Worm (Caenorhabditis elegans) whole organism, young adult: ENCODE measurements around the gene T10B5.3.

ENCODE experiments used
- B0336.3 ChIP-seq: fragments of 200-800 bp; sonication (Bioruptor generic); IDR thresholded peaks from 2 replicates; pipeline ENCODE4 v1.3.6; 2022; ENCODE audit warnings: missing genetic modification characterization, missing compliant biosample characterization
- C17E4.6 ChIP-seq: fragments of 200-800 bp; sonication (Bioruptor generic); IDR thresholded peaks from 2 replicates; pipeline ENCODE4 v1.3.6; 2022; ENCODE audit warnings: missing genetic modification reagents, missing genetic modification characterization, missing compliant biosample characterization
- F10E7.11 ChIP-seq: sonication (generic microtip); optimal IDR thresholded peaks from 2 replicates; lab custom pipeline; 2017; ENCODE audit warnings: mild to moderate bottlenecking, missing genetic modification characterization, moderate library complexity, missing compliant biosample characterization
- F23B12.7 ChIP-seq: sonication (generic microtip); optimal IDR thresholded peaks from 2 replicates; lab custom pipeline; 2017; ENCODE audit warnings: missing genetic modification characterization, mild to moderate bottlenecking, missing compliant biosample characterization, antibody characterized with exemption, moderate library complexity; ENCODE audit not compliant: insufficient read depth
- F33H1.4 ChIP-seq: fragments of 200-800 bp; sonication (Bioruptor generic); IDR thresholded peaks from 2 replicates; pipeline ENCODE4 v1.3.6; 2022; ENCODE audit warnings: missing genetic modification reagents, missing genetic modification characterization, missing compliant biosample characterization
- F39B2.1 ChIP-seq: fragments of 200-800 bp; sonication (Bioruptor generic); IDR thresholded peaks from 2 replicates; pipeline ENCODE4 v1.3.6; 2022; ENCODE audit warnings: missing genetic modification reagents, missing genetic modification characterization, missing compliant biosample characterization
- Y67H2A.10 ChIP-seq: fragments of 200-800 bp; sonication (Bioruptor generic); conservative IDR thresholded peaks from 2 replicates; pipeline ENCODE4 v1.3.6; 2022; ENCODE audit warnings: missing genetic modification reagents, missing genetic modification characterization, missing compliant biosample characterization
- akir-1 ChIP-seq: fragments of 200-800 bp; sonication (Bioruptor generic); optimal IDR thresholded peaks from 2 replicates; lab custom pipeline; 2018; ENCODE audit warnings: mild to moderate bottlenecking, missing genetic modification characterization, moderate library complexity, missing compliant biosample characterization
- bed-2 ChIP-seq: fragments of 200-800 bp; sonication (Bioruptor generic); IDR thresholded peaks from 2 replicates; pipeline ENCODE4 v1.3.6; 2022; ENCODE audit warnings: missing genetic modification reagents, missing genetic modification characterization, missing compliant biosample characterization
- ccch-3 ChIP-seq: fragments of 200-800 bp; sonication (Bioruptor generic); optimal IDR thresholded peaks from 2 replicates; lab custom pipeline; 2018; ENCODE audit warnings: mild to moderate bottlenecking, missing genetic modification characterization, missing compliant biosample characterization
- cebp-2 ChIP-seq: fragments of 200-800 bp; sonication (Bioruptor generic); IDR thresholded peaks from 2 replicates; pipeline ENCODE4 v1.3.6; 2022; ENCODE audit warnings: missing genetic modification characterization, missing compliant biosample characterization
- dpff-1 ChIP-seq: sonication (generic microtip); optimal IDR thresholded peaks from 2 replicates; lab custom pipeline; 2017; ENCODE audit warnings: mild to moderate bottlenecking, missing genetic modification characterization, missing compliant biosample characterization
- dpl-1 ChIP-seq: fragments of 150-350 bp; optimal IDR thresholded peaks from 2 replicates; lab custom pipeline; 2014; ENCODE audit warnings: missing biosample characterization, missing genetic modification reagents, missing genetic modification characterization
- egl-18 ChIP-seq: fragments of 200-800 bp; sonication (Bioruptor generic); IDR thresholded peaks from 2 replicates; pipeline ENCODE4 v1.3.6; 2022; ENCODE audit warnings: missing genetic modification reagents, missing genetic modification characterization, missing compliant biosample characterization
- egrh-3 ChIP-seq: fragments of 200-800 bp; sonication (Bioruptor generic); IDR thresholded peaks from 2 replicates; pipeline ENCODE4 v1.3.6; 2022; ENCODE audit warnings: missing genetic modification reagents, missing genetic modification characterization, missing compliant biosample characterization
- ekl-4 ChIP-seq: fragments of 200-800 bp; sonication (Bioruptor generic); IDR thresholded peaks from 2 replicates; pipeline ENCODE4 v1.3.6; 2022; ENCODE audit warnings: missing genetic modification reagents, missing genetic modification characterization, missing compliant biosample characterization
- hlh-12 ChIP-seq: sonication (generic microtip); optimal IDR thresholded peaks from 2 replicates; lab custom pipeline; 2016; ENCODE audit warnings: missing genetic modification characterization, missing compliant biosample characterization
- hlh-26 ChIP-seq: fragments of 200-800 bp; sonication (Bioruptor generic); conservative IDR thresholded peaks from 2 replicates; pipeline ENCODE4 v1.3.6; 2022; ENCODE audit warnings: missing genetic modification reagents, missing genetic modification characterization, missing compliant biosample characterization
- let-526 ChIP-seq: fragments of 200-800 bp; sonication (Bioruptor generic); IDR thresholded peaks from 2 replicates; pipeline ENCODE4 v1.3.6; 2022; ENCODE audit warnings: missing genetic modification reagents, missing genetic modification characterization, missing compliant biosample characterization
- lin-26 ChIP-seq: fragments of 200-800 bp; sonication (Bioruptor generic); IDR thresholded peaks from 2 replicates; pipeline ENCODE4 v1.3.6; 2022; ENCODE audit warnings: missing genetic modification reagents, missing genetic modification characterization, missing compliant biosample characterization
- lin-54 ChIP-seq: fragments of 200-800 bp; sonication (Bioruptor generic); optimal IDR thresholded peaks from 2 replicates; lab custom pipeline; 2018; ENCODE audit warnings: mild to moderate bottlenecking, missing genetic modification characterization, missing compliant biosample characterization
- madf-3 ChIP-seq: fragments of 200-800 bp; sonication (Bioruptor generic); IDR thresholded peaks from 2 replicates; pipeline ENCODE4 v1.3.6; 2022; ENCODE audit warnings: missing genetic modification reagents, missing genetic modification characterization, missing compliant biosample characterization
- madf-6 ChIP-seq: fragments of 200-800 bp; sonication (Bioruptor generic); IDR thresholded peaks from 2 replicates; pipeline ENCODE4 v1.3.6; 2022; ENCODE audit warnings: missing genetic modification reagents, missing genetic modification characterization, missing compliant biosample characterization
- mcd-1 ChIP-seq: fragments of 200-800 bp; sonication (Bioruptor generic); IDR thresholded peaks from 2 replicates; pipeline ENCODE4 v1.3.6; 2022; ENCODE audit warnings: missing genetic modification reagents, missing genetic modification characterization, missing compliant biosample characterization
- mes-4 ChIP-seq: sonication (generic microtip); optimal IDR thresholded peaks from 2 replicates; lab custom pipeline; 2016; ENCODE audit warnings: missing genotype, missing genetic modification characterization, missing compliant biosample characterization
- nfya-1 ChIP-seq: sonication (generic microtip); optimal IDR thresholded peaks from 2 replicates; lab custom pipeline; 2017; ENCODE audit warnings: antibody characterized with exemption, missing compliant biosample characterization, missing genetic modification characterization, borderline replicate concordance; ENCODE audit not compliant: insufficient read depth
- nfyb-1 ChIP-seq: fragments of 200-800 bp; sonication (Bioruptor generic); IDR thresholded peaks from 2 replicates; pipeline ENCODE4 v1.3.6; 2022; ENCODE audit warnings: missing genetic modification reagents, missing genetic modification characterization, missing compliant biosample characterization
- nhr-120 ChIP-seq: fragments of 200-800 bp; sonication (Bioruptor generic); IDR thresholded peaks from 2 replicates; pipeline ENCODE4 v1.3.6; 2022; ENCODE audit warnings: missing genetic modification characterization, missing compliant biosample characterization
- pbrm-1 ChIP-seq: fragments of 200-800 bp; sonication (Bioruptor generic); IDR thresholded peaks from 2 replicates; pipeline ENCODE4 v1.3.6; 2022; ENCODE audit warnings: missing genetic modification reagents, missing genetic modification characterization, missing compliant biosample characterization
- pha-4 ChIP-seq: fragments of 150-350 bp; sonication (generic microtip); optimal IDR thresholded peaks from 2 replicates; lab custom pipeline; 2014; ENCODE audit warnings: missing biosample characterization, missing genetic modification reagents, missing genetic modification characterization
- repo-1 ChIP-seq: sonication (generic microtip); optimal IDR thresholded peaks from 2 replicates; lab custom pipeline; 2017; ENCODE audit warnings: mild to moderate bottlenecking, missing genetic modification characterization, missing compliant biosample characterization
- rpc-1 ChIP-seq, 2 experiments: fragments of 150-350 bp in 1 of 2; sonication (generic microtip) in 1 of 2; optimal IDR thresholded peaks; 2 replicates each; lab custom pipeline; 2014 to 2018; ENCODE audit warnings: missing biosample characterization in 1 of 2, missing genetic modification characterization in 1 of 2, missing genetic modification reagents in 1 of 2, missing genotype in 1 of 2
- sea-2 ChIP-seq: fragments of 200-800 bp; sonication (Bioruptor generic); IDR thresholded peaks from 2 replicates; pipeline ENCODE4 v1.3.6; 2022; ENCODE audit warnings: missing genetic modification characterization, missing compliant biosample characterization
- snpc-1.1 ChIP-seq: sonication (generic microtip); optimal IDR thresholded peaks from 2 replicates; lab custom pipeline; 2017; ENCODE audit warnings: missing genetic modification characterization, mild to moderate bottlenecking, missing compliant biosample characterization, antibody characterized with exemption, moderate library complexity, missing genotype, missing genetic modification reagents; ENCODE audit not compliant: insufficient read depth
- snpc-4 ChIP-seq, 5 experiments: fragments of 150-350 bp in 1 of 5; sonication (generic microtip) in 4 of 5; optimal IDR thresholded peaks; 2 replicates each; lab custom pipeline; 2014 to 2018; ENCODE audit warnings: missing genetic modification characterization in 5 of 5, missing biosample characterization in 3 of 5, antibody characterized with exemption in 2 of 5, mild to moderate bottlenecking in 2 of 5, missing compliant biosample characterization in 2 of 5, missing genotype in 2 of 5, moderate library complexity in 2 of 5, missing genetic modification reagents in 1 of 5
- sptf-2 ChIP-seq: fragments of 200-800 bp; sonication (Bioruptor generic); optimal IDR thresholded peaks from 2 replicates; lab custom pipeline; 2018; ENCODE audit warnings: mild to moderate bottlenecking, missing genetic modification characterization, missing compliant biosample characterization
- unc-62 ChIP-seq: fragments of 150-350 bp; optimal IDR thresholded peaks from 2 replicates; lab custom pipeline; 2014; ENCODE audit warnings: missing biosample characterization, missing genetic modification reagents, missing genetic modification characterization
- zfh-2 ChIP-seq: fragments of 200-800 bp; sonication (Bioruptor generic); conservative IDR thresholded peaks from 2 replicates; pipeline ENCODE4 v1.3.6; 2022; ENCODE audit warnings: missing genetic modification reagents, missing genetic modification characterization, missing compliant biosample characterization
- ztf-22 ChIP-seq: fragments of 200-800 bp; sonication (Bioruptor generic); optimal IDR thresholded peaks from 2 replicates; lab custom pipeline; 2018; ENCODE audit warnings: mild to moderate bottlenecking, missing genetic modification characterization, moderate library complexity, missing compliant biosample characterization
- ztf-25 ChIP-seq: fragments of 200-800 bp; sonication (Bioruptor generic); IDR thresholded peaks from 2 replicates; pipeline ENCODE4 v1.3.6; 2022; ENCODE audit warnings: missing genetic modification reagents, missing genetic modification characterization, missing compliant biosample characterization
- ztf-26 ChIP-seq: sonication (generic microtip); optimal IDR thresholded peaks from 2 replicates; lab custom pipeline; 2017; ENCODE audit warnings: missing genetic modification characterization, missing compliant biosample characterization
- ztf-6 ChIP-seq: fragments of 200-800 bp; sonication (Bioruptor generic); IDR thresholded peaks from 2 replicates; pipeline ENCODE4 v1.3.6; 2022; ENCODE audit warnings: missing genetic modification reagents, missing genetic modification characterization, missing compliant biosample characterization

The T10B5.3 gene

DNA sequence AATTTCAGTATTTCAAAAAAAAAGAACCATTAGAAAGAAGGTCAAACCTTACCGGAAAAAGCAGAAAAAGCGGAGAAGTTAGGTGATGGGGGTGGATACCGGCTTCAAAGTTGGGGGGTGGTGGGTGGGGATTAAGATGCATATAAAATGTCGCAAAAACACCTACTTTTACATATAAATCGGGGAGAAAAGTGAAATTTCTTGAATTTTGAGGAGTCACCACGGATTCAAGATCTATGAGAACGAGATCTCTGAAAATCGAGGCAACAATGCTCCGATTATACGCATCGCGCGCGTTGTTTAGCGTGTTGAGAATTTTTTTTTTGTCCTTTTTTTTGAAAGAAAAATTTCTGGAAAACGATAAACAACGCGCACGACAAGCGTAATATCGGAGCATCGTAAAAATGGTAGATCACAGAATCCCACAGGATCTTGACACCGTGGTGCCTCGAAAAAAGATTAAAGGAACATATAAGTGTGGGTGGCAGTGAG lies 6.0 kb upstream of the T10B5.3 start (continued):
- TF ChIP-seq F10E7.11 (tag; lab: Kevin White, UChicago) (peak; percentile 93), lin-26 (GFP tag; lab: Robert Waterston, UW) (peak; percentile 75)
- TF ChIP-seq, all 124 proteins: peak for 68

- TF ChIP-seq madf-6, result no peak
- peak; percentile 74 for TF ChIP-seq zfh-2 (GFP tag; lab: Robert Waterston, UW)
- no peak for TF ChIP-seq ekl-4 (GFP tag; lab: Robert Waterston, UW)
- TF ChIP-seq cebp-2 (GFP tag; lab: Robert Waterston, UW), result no peak
- TF ChIP-seq F33H1.4 (GFP tag; lab: Robert Waterston, UW), result no peak
- TF ChIP-seq bed-2 (GFP tag; lab: Robert Waterston, UW), result no peak
- 0 out of 2 replicates have a peak, but pooled peaks have one; percentile 16 for TF ChIP-seq mcd-1 (GFP tag; lab: Robert Waterston, UW)
- no peak for TF ChIP-seq rpc-1 (optimal IDR thresholded peaks at IDR 0.05; lab: Kevin White, UChicago)
- no peak for TF ChIP-seq rpc-1 (tag; optimal IDR thresholded peaks at IDR 0.05; lab: Kevin White, UChicago)
- no peak for TF ChIP-seq hlh-26 (GFP tag; lab: Robert Waterston, UW)
- TF ChIP-seq snpc-1.1, result no peak
- TF ChIP-seq dpl-1 (GFP tag; lab: Kevin White, UChicago), result no peak
- 0 out of 2 replicates have a peak, but pooled peaks have one; percentile 65 for TF ChIP-seq madf-3 (GFP tag; lab: Robert Waterston, UW)
- TF ChIP-seq ztf-6 (GFP tag; lab: Robert Waterston, UW), result no peak
- TF ChIP-seq nhr-120 (GFP tag; lab: Robert Waterston, UW), result no peak
- no peak for TF ChIP-seq lin-26 (GFP tag; lab: Robert Waterston, UW)
- TF ChIP-seq sptf-2, result no peak
- no peak for TF ChIP-seq pha-4 (tag; lab: Kevin White, UChicago)
- no peak for TF ChIP-seq repo-1
Measured at ce11 chrV:1874827-1875226, 5.2 kb upstream of the T10B5.3 start.

DNA sequence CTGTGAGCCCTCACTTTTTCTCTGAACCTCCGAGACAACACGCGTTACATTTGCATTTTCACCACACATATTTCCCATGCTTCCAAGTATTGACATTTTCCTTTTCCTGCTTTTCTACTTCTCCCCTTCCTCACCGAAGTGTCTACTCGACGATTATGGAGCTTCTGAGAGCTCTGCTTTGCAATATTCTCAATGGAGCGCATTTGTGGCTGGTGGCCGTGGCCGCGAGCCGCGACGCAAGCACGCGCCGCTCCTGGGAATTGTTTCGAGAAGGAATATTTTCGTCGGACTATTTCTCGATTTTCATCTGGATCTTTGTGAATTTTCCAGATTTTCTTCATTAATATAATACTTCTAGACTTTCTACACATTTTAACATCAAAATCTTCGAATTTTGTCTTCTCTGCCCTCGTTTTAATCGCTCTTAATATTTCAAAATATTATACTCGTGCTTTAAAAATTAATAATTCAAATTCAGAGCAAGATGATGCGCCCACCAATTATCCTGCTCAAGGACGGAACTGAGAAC lies 2.2 kb upstream of the T10B5.3 start, which contains the start of the genes T10B5.4 and cct-7:
T10B5.4 (minus strand) TSS at position 40 of the 529 bp plus-strand sequence.
cct-7 (plus strand) TSS at position 479 of the 529 bp plus-strand sequence.
- TF ChIP-seq Y67H2A.10 (GFP tag; lab: Robert Waterston, UW) (peak; percentile 83), egl-18 (GFP tag; lab: Robert Waterston, UW) (no peak), ztf-25 (GFP tag; lab: Robert Waterston, UW) (peak; percentile 90), let-526 (GFP tag; lab: Robert Waterston, UW) (peak; percentile 47; the same call in 1 of the 2 replicates), ccch-3 (GFP tag; lab: Kevin White, UChicago) (no peak), hlh-12 (tag; lab: Kevin White, UChicago) (no peak), C17E4.6 (GFP tag; lab: Robert Waterston, UW) (0 out of 2 replicates have a peak, but pooled peaks have one; percentile 30), ztf-22 (no peak), ekl-4 (GFP tag; lab: Robert Waterston, UW) (peak; percentile 79), nhr-120 (GFP tag; lab: Robert Waterston, UW) (no peak), mcd-1 (GFP tag; lab: Robert Waterston, UW) (peak; percentile 97), pbrm-1 (peak; percentile 79), madf-3 (GFP tag; lab: Robert Waterston, UW) (peak; percentile 99), dpff-1 (tag; lab: Kevin White, UChicago) (no peak), ztf-26 (tag; lab: Kevin White, UChicago) (peak; percentile 24), lin-26 (GFP tag; lab: Robert Waterston, UW) (peak; percentile 69; the same call in 1 of the 2 replicates), egrh-3 (GFP tag; lab: Robert Waterston, UW) (peak; percentile 72), lin-54 (peak; percentile 79), repo-1 (peak; percentile 13), snpc-4 (GFP tag; optimal IDR thresholded peaks at IDR 0.05; lab: Kevin White, UChicago) (peak; percentile 59), snpc-4 (tag; optimal IDR thresholded peaks at IDR 0.05; lab: Kevin White, UChicago) (peak; percentile 60 to 75 (median 65)), sea-2 (no peak), akir-1 (peak; percentile 62), F10E7.11 (tag; lab: Kevin White, UChicago) (no peak), rpc-1 (optimal IDR thresholded peaks at IDR 0.05; lab: Kevin White, UChicago) (no peak), rpc-1 (tag; optimal IDR thresholded peaks at IDR 0.05; lab: Kevin White, UChicago) (no peak), F23B12.7 (tag; lab: Kevin White, UChicago) (peak; percentile 56), nfya-1 (no peak), nfyb-1 (GFP tag; lab: Robert Waterston, UW) (0 out of 2 replicates have a peak, but pooled peaks have one; percentile 21), B0336.3 (peak; percentile 86), F39B2.1 (no peak), mes-4 (tag; lab: Kevin White, UChicago) (no peak), unc-62 (GFP tag; lab: Kevin White, UChicago) (peak; percentile 58)
